Fruit fly (Drosophila melanogaster) whole organism, prepupa: ENCODE data around the gene CG6277.

Experiments used
- CG32006 ChIP-seq: fragments of 200-800 bp; sonication (Bioruptor generic); optimal IDR thresholded peaks from 3 replicates; lab custom pipeline; 2017; ENCODE audit warnings: missing biosample characterization, mild to moderate bottlenecking, missing genetic modification characterization
- CG6808 ChIP-seq: fragments of 200-800 bp; sonication (Bioruptor generic); optimal IDR thresholded peaks from 3 replicates; lab custom pipeline; 2017; ENCODE audit warnings: missing biosample characterization, missing genetic modification characterization, mild to moderate bottlenecking, moderate library complexity, missing genetic modification reagents
- CG8632 ChIP-seq: fragments of 200-800 bp; sonication (Bioruptor generic); optimal IDR thresholded peaks from 3 replicates; lab custom pipeline; 2016; ENCODE audit warnings: missing biosample characterization, missing genetic modification characterization
- eg ChIP-seq: fragments of 200-800 bp; sonication (Bioruptor generic); IDR thresholded peaks from 3 replicates; pipeline ENCODE4 v1.3.6; 2022; ENCODE audit warnings: missing biosample characterization, missing genetic modification characterization
- lz ChIP-seq: fragments of 200-800 bp; sonication (Bioruptor generic); optimal IDR thresholded peaks from 3 replicates; lab custom pipeline; 2016; ENCODE audit warnings: missing biosample characterization, missing genetic modification characterization

DNA sequence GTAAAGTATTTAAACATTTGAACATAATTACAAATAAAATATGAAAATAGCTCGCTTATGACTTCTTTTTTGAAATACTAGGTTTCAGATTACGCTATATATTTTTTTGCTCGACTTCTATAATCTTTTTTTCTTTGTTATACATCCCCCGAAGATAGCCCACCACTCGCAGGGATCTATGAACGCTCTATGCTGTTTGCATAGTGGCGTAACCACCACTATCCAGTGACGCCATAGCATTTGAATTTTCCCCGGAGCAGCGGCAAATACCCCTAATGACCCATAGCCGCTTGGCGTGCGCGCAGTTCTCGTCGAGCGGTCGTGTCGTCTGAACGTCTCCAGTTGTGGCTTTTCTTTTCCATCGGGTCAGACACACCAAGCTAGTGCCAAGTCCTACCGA is 44.8 kb downstream of the CG6277 start, which contains the start of the genes CG14253 and CG46313:
- TF ChIP-seq CG8632 (GFP tag; lab: Kevin White, UChicago) (no peak), CG32006 (GFP tag; lab: Kevin White, UChicago) (no peak), eg (GFP tag; lab: Robert Waterston, UW) (no peak), CG6808 (GFP tag; lab: Kevin White, UChicago) (no peak), lz (GFP tag; lab: Kevin White, UChicago) (no peak)
